Worm (Caenorhabditis elegans): ENCODE measurements around the gene Y97E10AL.1.

- TF ChIP-seq snpc-4 (tag; optimal IDR thresholded peaks at IDR 0.05) (no peak), sox-4 (tag; optimal IDR thresholded peaks at IDR 0.05) (no peak), zag-1 (tag; optimal IDR thresholded peaks at IDR 0.05) (no peak), fos-1 (tag; optimal IDR thresholded peaks at IDR 0.05) (no peak), unc-130 (tag; optimal IDR thresholded peaks at IDR 0.05) (no peak), elt-3 (tag; optimal IDR thresholded peaks at IDR 0.05) (no peak), mdl-1 (tag; optimal IDR thresholded peaks at IDR 0.05) (no peak)
Measured at ce11 chrV:8018919-8019318, 33.0 kb downstream of the Y97E10AL.1 start.
